Fruit fly (Drosophila melanogaster) whole organism, embryonic: ENCODE results near the gene CG17744.

ENCODE experiments used
- B-H2 ChIP-seq: fragments of 200-800 bp; sonication (Bioruptor generic); optimal IDR thresholded peaks from 2 replicates; lab custom pipeline; 2018; ENCODE audit warnings: missing biosample characterization, mild to moderate bottlenecking, missing genetic modification characterization
- C15 ChIP-seq: fragments of 200-800 bp; sonication (Bioruptor generic); IDR thresholded peaks from 3 replicates; pipeline ENCODE4 v1.3.6; 2022; ENCODE audit warnings: missing biosample characterization, missing genetic modification characterization
- CG10267 ChIP-seq: fragments of 200-800 bp; sonication (Bioruptor generic); optimal IDR thresholded peaks from 2 replicates; lab custom pipeline; 2018; ENCODE audit warnings: missing biosample characterization, mild to moderate bottlenecking, missing genetic modification characterization, moderate library complexity
- CG11695 ChIP-seq: fragments of 200-800 bp; sonication (Bioruptor generic); IDR thresholded peaks from 3 replicates; pipeline ENCODE4 v1.3.6; 2022; ENCODE audit warnings: missing biosample characterization, missing genetic modification characterization
- CG12155 ChIP-seq: fragments of 200-800 bp; sonication (Bioruptor generic); optimal IDR thresholded peaks from 3 replicates; lab custom pipeline; 2016; ENCODE audit warnings: missing biosample characterization, missing genetic modification characterization
- CG13123 ChIP-seq: fragments of 200-800 bp; sonication (Bioruptor generic); optimal IDR thresholded peaks from 2 replicates; lab custom pipeline; 2016; ENCODE audit warnings: missing biosample characterization, missing genetic modification characterization
- CG14860 ChIP-seq: fragments of 200-800 bp; sonication (Bioruptor generic); IDR thresholded peaks from 3 replicates; pipeline ENCODE4 v1.3.6; 2022; ENCODE audit warnings: missing biosample characterization, missing genetic modification characterization; ENCODE audit not compliant: partially characterized antibody
- CG14965 ChIP-seq: fragments of 200-800 bp; sonication (Bioruptor generic); optimal IDR thresholded peaks from 2 replicates; lab custom pipeline; 2016; ENCODE audit warnings: missing biosample characterization, missing genetic modification characterization, borderline replicate concordance
- CG2202 ChIP-seq: fragments of 200-800 bp; sonication (Bioruptor generic); optimal IDR thresholded peaks from 2 replicates; lab custom pipeline; 2018; ENCODE audit warnings: missing biosample characterization, mild to moderate bottlenecking, missing genetic modification characterization
- CG30403 ChIP-seq: fragments of 200-800 bp; sonication (Bioruptor generic); optimal IDR thresholded peaks from 3 replicates; lab custom pipeline; 2016; ENCODE audit warnings: missing biosample characterization, missing genetic modification characterization
- CG30431 ChIP-seq: fragments of 200-800 bp; sonication (Bioruptor generic); optimal IDR thresholded peaks from 2 replicates; lab custom pipeline; 2017; ENCODE audit warnings: missing biosample characterization, missing genetic modification characterization
- CG3163 ChIP-seq: fragments of 200-800 bp; sonication (Bioruptor generic); optimal IDR thresholded peaks from 3 replicates; lab custom pipeline; 2016; ENCODE audit warnings: missing biosample characterization, missing genetic modification characterization
- CG33557 ChIP-seq: fragments of 200-800 bp; sonication (Bioruptor generic); optimal IDR thresholded peaks from 2 replicates; lab custom pipeline; 2019; ENCODE audit warnings: missing biosample characterization, mild to moderate bottlenecking, missing genetic modification characterization, moderate library complexity
- CG7357 ChIP-seq: fragments of 200-800 bp; sonication (Bioruptor generic); IDR thresholded peaks from 3 replicates; pipeline ENCODE4 v1.3.6; 2022; ENCODE audit warnings: missing biosample characterization, missing genetic modification characterization
- CG7839 ChIP-seq: fragments of 200-800 bp; sonication (Bioruptor generic); optimal IDR thresholded peaks from 3 replicates; lab custom pipeline; 2018; ENCODE audit warnings: missing biosample characterization, mild to moderate bottlenecking, missing genetic modification characterization, moderate library complexity
- CG8944 ChIP-seq: fragments of 200-800 bp; sonication (Bioruptor generic); optimal IDR thresholded peaks from 3 replicates; lab custom pipeline; 2016; ENCODE audit warnings: missing biosample characterization, missing genetic modification characterization
- CG9215 ChIP-seq: fragments of 200-800 bp; sonication (Bioruptor generic); IDR thresholded peaks from 2 replicates; pipeline ENCODE4 v1.3.6; 2022; ENCODE audit warnings: missing biosample characterization, missing genetic modification characterization
- CG9876 ChIP-seq: fragments of 200-800 bp; sonication (Bioruptor generic); optimal IDR thresholded peaks from 2 replicates; lab custom pipeline; 2016; ENCODE audit warnings: missing biosample characterization, missing genetic modification characterization
- Deaf1 ChIP-seq: fragments of 200-800 bp; optimal IDR thresholded peaks from 3 replicates; lab custom pipeline; 2019; ENCODE audit warnings: missing biosample characterization, mild to moderate bottlenecking, missing genetic modification characterization, moderate library complexity
- Doc2 ChIP-seq: fragments of 200-800 bp; sonication (Bioruptor generic); IDR thresholded peaks from 2 replicates; pipeline ENCODE4 v1.3.6; 2022; ENCODE audit warnings: missing biosample characterization, missing genetic modification characterization
- Dp ChIP-seq: fragments of 200-800 bp; sonication (Bioruptor generic); optimal IDR thresholded peaks from 2 replicates; lab custom pipeline; 2018; ENCODE audit warnings: missing biosample characterization, mild to moderate bottlenecking, missing genetic modification characterization, moderate library complexity
- E2f1 ChIP-seq: fragments of 200-800 bp; sonication (Bioruptor generic); IDR thresholded peaks from 2 replicates; pipeline ENCODE4 v1.3.6; 2022; ENCODE audit warnings: missing biosample characterization, missing genetic modification characterization
- Elba2 ChIP-seq: fragments of 200-800 bp; sonication (Bioruptor generic); optimal IDR thresholded peaks from 3 replicates; lab custom pipeline; 2016; ENCODE audit warnings: missing biosample characterization, missing genetic modification characterization
- Fer3 ChIP-seq: fragments of 200-800 bp; sonication (Bioruptor generic); optimal IDR thresholded peaks from 2 replicates; lab custom pipeline; 2018; ENCODE audit warnings: missing biosample characterization, mild to moderate bottlenecking, missing genetic modification characterization, moderate library complexity
- HHEX ChIP-seq: fragments of 200-800 bp; sonication (Bioruptor generic); optimal IDR thresholded peaks from 3 replicates; lab custom pipeline; 2017; ENCODE audit warnings: missing biosample characterization, mild to moderate bottlenecking, missing genetic modification characterization, missing genetic modification reagents
- HmgD ChIP-seq: fragments of 200-800 bp; sonication (Bioruptor generic); optimal IDR thresholded peaks from 3 replicates; lab custom pipeline; 2016; ENCODE audit warnings: missing biosample characterization, missing genetic modification characterization
- HmgZ ChIP-seq: fragments of 200-800 bp; sonication (Bioruptor generic); optimal IDR thresholded peaks from 2 replicates; lab custom pipeline; 2018; ENCODE audit warnings: missing biosample characterization, mild to moderate bottlenecking, missing genetic modification characterization
- Lhr ChIP-seq: fragments of 200-800 bp; sonication (Bioruptor generic); optimal IDR thresholded peaks from 3 replicates; lab custom pipeline; 2017; ENCODE audit warnings: mild to moderate bottlenecking, missing biosample characterization, missing genetic modification reagents, missing genetic modification characterization
- Lpt ChIP-seq: fragments of >200 bp; optimal IDR thresholded peaks from 2 replicates; lab custom pipeline; 2018; ENCODE audit warnings: missing biosample characterization, missing genetic modification characterization
- MESR4 ChIP-seq: fragments of 200-800 bp; sonication (Bioruptor generic); optimal IDR thresholded peaks from 2 replicates; lab custom pipeline; 2018; ENCODE audit warnings: missing biosample characterization, mild to moderate bottlenecking, missing genetic modification characterization, moderate library complexity
- Mad ChIP-seq: fragments of 200-800 bp; sonication (Bioruptor generic); optimal IDR thresholded peaks from 2 replicates; lab custom pipeline; 2016; ENCODE audit warnings: missing biosample characterization, missing genetic modification characterization
- NK7.1 ChIP-seq: fragments of 200-800 bp; sonication (Bioruptor generic); optimal IDR thresholded peaks from 3 replicates; lab custom pipeline; 2016; ENCODE audit warnings: missing biosample characterization, missing genetic modification characterization
- Oli ChIP-seq: fragments of 200-800 bp; sonication (Bioruptor generic); optimal IDR thresholded peaks from 2 replicates; lab custom pipeline; 2018; ENCODE audit warnings: missing biosample characterization, mild to moderate bottlenecking, missing genetic modification characterization, moderate library complexity
- Six4 ChIP-seq: fragments of 200-800 bp; sonication (Bioruptor generic); optimal IDR thresholded peaks from 2 replicates; lab custom pipeline; 2016; ENCODE audit warnings: missing biosample characterization, missing genetic modification characterization
- Xbp1 ChIP-seq: fragments of 200-800 bp; sonication (Bioruptor generic); optimal IDR thresholded peaks from 3 replicates; lab custom pipeline; 2016; ENCODE audit warnings: missing biosample characterization, mild to moderate bottlenecking, missing genetic modification characterization
- Xrp1 ChIP-seq: fragments of 200-800 bp; sonication (Bioruptor generic); IDR thresholded peaks from 2 replicates; pipeline ENCODE4 v1.3.6; 2022; ENCODE audit warnings: missing biosample characterization, missing genetic modification characterization
- ab ChIP-seq: fragments of 200-800 bp; sonication (Bioruptor generic); optimal IDR thresholded peaks from 2 replicates; lab custom pipeline; 2016; ENCODE audit warnings: missing biosample characterization, missing genetic modification characterization
- bigmax ChIP-seq: fragments of 200-800 bp; sonication (Bioruptor generic); optimal IDR thresholded peaks from 2 replicates; lab custom pipeline; 2018; ENCODE audit warnings: missing biosample characterization, mild to moderate bottlenecking, missing genetic modification characterization
- dpn ChIP-seq, 2 experiments: fragments of 200-800 bp; sonication (Bioruptor generic); optimal IDR thresholded peaks; 3 replicates each; lab custom pipeline; 2016; ENCODE audit warnings: missing biosample characterization in 2 of 2, missing genetic modification characterization in 2 of 2
- eve ChIP-seq, 2 experiments: fragments of >200 bp; optimal IDR thresholded peaks; 2 replicates each; lab custom pipeline; 2017; ENCODE audit warnings: missing biosample characterization in 2 of 2, missing genetic modification characterization in 2 of 2
- ewg ChIP-seq: fragments of 200-800 bp; sonication (Bioruptor generic); optimal IDR thresholded peaks from 3 replicates; lab custom pipeline; 2017; ENCODE audit warnings: mild to moderate bottlenecking, missing biosample characterization, missing genetic modification reagents, missing genetic modification characterization
- exex ChIP-seq: fragments of 200-800 bp; sonication (Bioruptor generic); optimal IDR thresholded peaks from 4 replicates; lab custom pipeline; 2018; ENCODE audit warnings: missing biosample characterization, mild to moderate bottlenecking, missing genetic modification characterization, moderate library complexity
- grau ChIP-seq: fragments of 200-800 bp; optimal IDR thresholded peaks from 3 replicates; lab custom pipeline; 2019; ENCODE audit warnings: missing biosample characterization, mild to moderate bottlenecking, missing genetic modification characterization, moderate library complexity
- nerfin-2 ChIP-seq: fragments of 200-800 bp; sonication (Bioruptor generic); IDR thresholded peaks from 2 replicates; pipeline ENCODE4 v1.3.6; 2022; ENCODE audit warnings: missing biosample characterization, missing genetic modification characterization; ENCODE audit not compliant: partially characterized antibody
- slbo ChIP-seq: fragments of 200-800 bp; sonication (Bioruptor generic); IDR thresholded peaks from 2 replicates; pipeline ENCODE4 v1.3.6; 2022; ENCODE audit warnings: missing biosample characterization, missing genetic modification characterization
- sob ChIP-seq: fragments of 200-800 bp; sonication (Bioruptor generic); IDR thresholded peaks from 2 replicates; pipeline ENCODE4 v1.3.6; 2022; ENCODE audit warnings: missing biosample characterization, missing genetic modification characterization
- sr ChIP-seq: fragments of 200-800 bp; sonication (Bioruptor generic); IDR thresholded peaks from 3 replicates; pipeline ENCODE4 v1.3.6; 2022; ENCODE audit warnings: missing biosample characterization, missing genetic modification characterization
- tup ChIP-seq: fragments of 200-800 bp; sonication (Bioruptor generic); optimal IDR thresholded peaks from 2 replicates; lab custom pipeline; 2016; ENCODE audit warnings: missing biosample characterization, mild to moderate bottlenecking, missing genetic modification characterization, moderate library complexity
- zen ChIP-seq: fragments of 200-800 bp; sonication (Bioruptor generic); optimal IDR thresholded peaks from 3 replicates; lab custom pipeline; 2018; ENCODE audit warnings: missing biosample characterization, mild to moderate bottlenecking, missing genetic modification characterization, moderate library complexity

Gene CG17744

dm6 chr3L:6979387-6980249, 47.0 kb downstream of the CG17744 start, which contains the start of gene Galphai (continued):
- TF ChIP-seq CG14860 (GFP tag; lab: Robert Waterston, UW) (no peak), Oli (tag; lab: Kevin White, UChicago) (no peak), dpn (GFP tag; optimal IDR thresholded peaks at IDR 0.05; lab: Kevin White, UChicago) (peak; percentile 38 to 45), sob (GFP tag; lab: Robert Waterston, UW) (0 out of 2 replicates have a peak, but pooled peaks have one; percentile 47), Lpt (no peak), CG14965 (GFP tag; lab: Kevin White, UChicago) (no peak), CG30431 (no peak), NK7.1 (peak; percentile 14), Elba2 (GFP tag; lab: Kevin White, UChicago) (no peak), ab (no peak), CG11695 (GFP tag; lab: Robert Waterston, UW) (no peak), Dp (peak; percentile 99), CG12155 (peak; percentile 27), Deaf1 (tag; lab: Kevin White, UChicago) (peak; percentile 63), CG13123 (GFP tag; lab: Kevin White, UChicago) (no peak), CG3163 (GFP tag; lab: Kevin White, UChicago) (peak; percentile 36), grau (tag; lab: Kevin White, UChicago) (peak; percentile 10), exex (tag; lab: Kevin White, UChicago) (no peak), CG2202 (no peak), bigmax (GFP tag; lab: Kevin White, UChicago) (no peak), CG10267 (peak; percentile 72), sr (GFP tag; lab: Robert Waterston, UW) (no peak), Fer3 (tag; lab: Kevin White, UChicago) (no peak), HHEX (GFP tag; lab: Kevin White, UChicago) (no peak), HmgZ (tag; lab: Kevin White, UChicago) (peak; percentile 92), CG7839 (peak; percentile 13), CG9215 (GFP tag; lab: Robert Waterston, UW) (no peak), CG7357 (GFP tag; lab: Robert Waterston, UW) (0 out of 3 replicates have a peak, but pooled peaks have one; percentile 12), E2f1 (GFP tag; lab: Robert Waterston, UW) (0 out of 2 replicates have a peak, but pooled peaks have one; percentile 9), CG9876 (GFP tag; lab: Kevin White, UChicago) (peak; percentile 70), slbo (GFP tag; lab: Robert Waterston, UW) (peak; percentile 40), Lhr (GFP tag; lab: Kevin White, UChicago) (peak; percentile 100), Xbp1 (GFP tag; lab: Kevin White, UChicago) (peak; percentile 39), zen (tag; lab: Kevin White, UChicago) (peak; percentile 64), CG33557 (GFP tag; lab: Kevin White, UChicago) (peak; percentile 4), HmgD (peak; percentile 92), CG30403 (peak; percentile 7), Xrp1 (GFP tag; lab: Robert Waterston, UW) (no peak; the same call in 1 of the 2 replicates), MESR4 (peak; percentile 82), Six4 (GFP tag; lab: Kevin White, UChicago) (no peak), tup (GFP tag; lab: Kevin White, UChicago) (no peak), Mad (GFP tag; lab: Kevin White, UChicago) (peak; percentile 59), eve (GFP tag; optimal IDR thresholded peaks at IDR 0.05; lab: Kevin White, UChicago) (no peak), C15 (GFP tag; lab: Robert Waterston, UW) (no peak), B-H2 (GFP tag; lab: Kevin White, UChicago) (no peak), nerfin-2 (GFP tag; lab: Robert Waterston, UW) (no peak), ewg (GFP tag; lab: Kevin White, UChicago) (peak; percentile 77), CG8944 (GFP tag; lab: Kevin White, UChicago) (no peak), Doc2 (GFP tag; lab: Robert Waterston, UW) (no peak)
